Worm (Caenorhabditis elegans) whole organism, midembryonic: ENCODE results near the gene F07B10.4.
A peak's percentile ranks its signal among the peaks of the same experiment; 100 is the strongest.

Experiments
- T22C8.4 ChIP-seq: fragments of 200-800 bp; sonication (Bioruptor generic); IDR thresholded peaks from 2 replicates; pipeline ENCODE4 v1.3.6; 2022; ENCODE audit warnings: missing genetic modification characterization, missing compliant biosample characterization
- cog-1 ChIP-seq: sonication (generic microtip); optimal IDR thresholded peaks from 2 replicates; lab custom pipeline; 2016; ENCODE audit warnings: missing genetic modification characterization, missing compliant biosample characterization
- flt-1 ChIP-seq: fragments of 200-800 bp; sonication (Bioruptor generic); IDR thresholded peaks from 2 replicates; pipeline ENCODE4 v1.3.6; 2022; ENCODE audit warnings: missing genetic modification characterization, missing compliant biosample characterization
- ztf-29 ChIP-seq: fragments of 200-800 bp; sonication (Bioruptor generic); IDR thresholded peaks from 2 replicates; pipeline ENCODE4 v1.3.6; 2022; ENCODE audit warnings: missing genetic modification reagents, missing genetic modification characterization, missing compliant biosample characterization

DNA sequence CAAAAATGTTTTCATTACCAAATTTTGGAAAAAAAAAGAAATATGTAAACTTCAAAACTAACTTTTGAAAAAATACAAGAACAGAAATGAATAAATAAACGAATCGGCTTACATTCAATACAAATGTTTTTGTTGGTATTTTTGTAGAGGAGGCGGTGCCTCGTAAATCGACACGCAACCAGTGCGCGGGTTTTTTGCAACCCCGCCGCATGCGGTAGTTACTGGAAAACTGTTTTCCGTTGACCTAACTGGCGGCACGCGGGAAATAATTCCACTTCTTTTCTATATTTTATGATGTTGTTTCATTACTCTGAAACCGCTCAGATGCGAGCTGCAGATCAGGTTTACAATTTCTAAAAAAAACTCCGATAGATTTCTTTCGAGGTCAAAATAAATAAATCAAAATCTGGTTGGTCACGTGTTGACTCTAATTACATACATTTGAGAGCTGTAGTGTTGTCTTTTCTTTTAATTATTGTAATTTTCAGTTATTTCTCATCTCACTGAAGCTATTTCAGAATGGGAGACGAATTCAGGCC, 23.7 kb downstream of the F07B10.4 start, which contains the start of the genes dvc-1 and ima-1:
- TF ChIP-seq T22C8.4 (peak; percentile 57), ztf-29 (peak; percentile 27; the same call in 1 of the 2 replicates), cog-1 (peak; percentile 78), flt-1 (GFP tag; lab: Robert Waterston, UW) (peak; percentile 87)
